Worm (Caenorhabditis elegans): ENCODE results near the gene T05G5.1.

- no peak for TF ChIP-seq let-607 (tag; optimal IDR thresholded peaks at IDR 0.05)
- no peak for TF ChIP-seq bed-1 (GFP tag; IDR thresholded peaks at IDR 0.05)
- TF ChIP-seq sptf-2 (GFP tag; optimal IDR thresholded peaks at IDR 0.05) = no peak
- no peak for TF ChIP-seq mcd-1 (GFP tag; IDR thresholded peaks at IDR 0.05)
- no peak for TF ChIP-seq pha-4 (tag; optimal IDR thresholded peaks at IDR 0.05)
Measured at ce11 chrIII:9690044-9690443, 53.1 kb downstream of the T05G5.1 start, which contains the start of gene best-5.

All from whole organism, young adult.